Worm (Caenorhabditis elegans): Measurements from ENCODE around the gene nspb-5.

The nspb-5 gene

ce11 chrIV:6634789-6635188, 35.9 kb downstream of the nspb-5 start, which contains the start of gene metl-13:
metl-13 (plus strand) TSS chrIV:6635089.
- TF ChIP-seq odd-2 (tag; optimal IDR thresholded peaks at IDR 0.05) (no peak), ceh-48 (tag; optimal IDR thresholded peaks at IDR 0.05) (no peak), ama-1 (optimal IDR thresholded peaks at IDR 0.05) (no peak), nhr-232 (tag; optimal IDR thresholded peaks at IDR 0.05) (no peak), hlh-15 (tag; optimal IDR thresholded peaks at IDR 0.05) (no peak), ceh-18 (tag; optimal IDR thresholded peaks at IDR 0.05) (no peak), K02D7.2 (tag; optimal IDR thresholded peaks at IDR 0.05) (no peak), T23F11.4 (GFP tag; optimal IDR thresholded peaks at IDR 0.05) (no peak), zip-5 (tag; optimal IDR thresholded peaks at IDR 0.05) (no peak), fax-1 (tag; optimal IDR thresholded peaks at IDR 0.05) (no peak)

ce11 chrIV:6638256-6638655, 39.4 kb downstream of the nspb-5 start, which contains the start of gene C01B10.7:
C01B10.7 (plus strand) TSS chrIV:6638556.
- TF ChIP-seq C08G9.2 (tag; optimal IDR thresholded peaks at IDR 0.05) (no peak), dmd-4 (tag; optimal IDR thresholded peaks at IDR 0.05; ENCODE audit: borderline replicate concordance) (no peak), hlh-8 (tag; optimal IDR thresholded peaks at IDR 0.05) (no peak), ceh-48 (tag; optimal IDR thresholded peaks at IDR 0.05) (no peak), fkh-10 (GFP tag; optimal IDR thresholded peaks at IDR 0.05) (no peak), pha-2 (tag; optimal IDR thresholded peaks at IDR 0.05) (no peak), sox-2 (GFP tag; IDR thresholded peaks at IDR 0.05) (no peak), nhr-11 (tag; optimal IDR thresholded peaks at IDR 0.05) (no peak), pax-1 (tag; optimal IDR thresholded peaks at IDR 0.05) (no peak), ets-4 (tag; optimal IDR thresholded peaks at IDR 0.05) (no peak), K09A11.1 (tag; optimal IDR thresholded peaks at IDR 0.05; ENCODE audit: insufficient read depth) (no peak), ceh-24 (tag; optimal IDR thresholded peaks at IDR 0.05) (no peak), mec-3 (tag; optimal IDR thresholded peaks at IDR 0.05; ENCODE audit: borderline replicate concordance) (no peak), T23F11.4 (GFP tag; optimal IDR thresholded peaks at IDR 0.05) (no peak)

ce11 chrIV:6639880-6640279, 41.0 kb downstream of the nspb-5 start, which contains the start of gene C01B10.6:
C01B10.6 (plus strand) TSS chrIV:6640180.
- TF ChIP-seq unc-55 (GFP tag; optimal IDR thresholded peaks at IDR 0.05) (no peak), elt-2 (tag; optimal IDR thresholded peaks at IDR 0.05) (no peak), rnt-1 (tag; optimal IDR thresholded peaks at IDR 0.05) (no peak), tbx-7 (tag; optimal IDR thresholded peaks at IDR 0.05) (no peak), K02D7.2 (tag; optimal IDR thresholded peaks at IDR 0.05) (no peak), gmeb-2 (tag; optimal IDR thresholded peaks at IDR 0.05) (no peak), hlh-30 (tag; optimal IDR thresholded peaks at IDR 0.05; ENCODE audit: insufficient read depth) (no peak), fkh-6 (tag; optimal IDR thresholded peaks at IDR 0.05) (no peak), ceh-22 (tag; optimal IDR thresholded peaks at IDR 0.05) (no peak), pha-4 (tag; optimal IDR thresholded peaks at IDR 0.05) (no peak), fkh-10 (GFP tag; optimal IDR thresholded peaks at IDR 0.05) (no peak), C38D4.7 (GFP tag; optimal IDR thresholded peaks at IDR 0.05) (no peak), F13H6.1 (tag; optimal IDR thresholded peaks at IDR 0.05) (no peak), dve-1 (tag; optimal IDR thresholded peaks at IDR 0.05) (no peak), pag-3 (tag; optimal IDR thresholded peaks at IDR 0.05; ENCODE audit: borderline replicate concordance) (no peak)

- peak; percentile 58 for TF ChIP-seq ceh-6 (GFP tag; optimal IDR thresholded peaks at IDR 0.05)
- TF ChIP-seq rnt-1 (tag; optimal IDR thresholded peaks at IDR 0.05): peak; percentile 72
- no peak for TF ChIP-seq T23F11.4 (GFP tag; optimal IDR thresholded peaks at IDR 0.05)
- TF ChIP-seq lin-11 (tag; optimal IDR thresholded peaks at IDR 0.05): no peak
- peak; percentile 94 for TF ChIP-seq nfya-1 (tag; optimal IDR thresholded peaks at IDR 0.05)
- TF ChIP-seq ttx-3 (tag; optimal IDR thresholded peaks at IDR 0.05): no peak
- no peak for TF ChIP-seq nhr-11 (tag; optimal IDR thresholded peaks at IDR 0.05)
- no peak for TF ChIP-seq che-1 (tag; optimal IDR thresholded peaks at IDR 0.05)
- TF ChIP-seq pax-1 (tag; optimal IDR thresholded peaks at IDR 0.05): peak; percentile 9
- peak; percentile 98 for TF ChIP-seq hlh-30 (tag; optimal IDR thresholded peaks at IDR 0.05; ENCODE audit: insufficient read depth)
- no peak for TF ChIP-seq hlh-13 (GFP tag; optimal IDR thresholded peaks at IDR 0.05)
- TF ChIP-seq ceh-45 (GFP tag; IDR thresholded peaks at IDR 0.05): no peak
- TF ChIP-seq nhr-232 (tag; optimal IDR thresholded peaks at IDR 0.05): peak; percentile 11
- peak; percentile 94 for TF ChIP-seq ama-1 (optimal IDR thresholded peaks at IDR 0.05)
- peak; percentile 0 for TF ChIP-seq elt-2 (tag; optimal IDR thresholded peaks at IDR 0.05)
- peak; percentile 82 for TF ChIP-seq ceh-22 (tag; optimal IDR thresholded peaks at IDR 0.05)
- TF ChIP-seq eyg-1 (tag; optimal IDR thresholded peaks at IDR 0.05): peak; percentile 81
- TF ChIP-seq unc-3 (GFP tag; conservative IDR thresholded peaks at IDR 0.05): no peak
- no peak for TF ChIP-seq unc-3 (tag; optimal IDR thresholded peaks at IDR 0.05)
- no peak for TF ChIP-seq K02D7.2 (tag; optimal IDR thresholded peaks at IDR 0.05)
These were observed 47.2 kb downstream of the nspb-5 start, which contains the start of gene hil-7 for ce11 chrIV:6645867-6646655. hil-7 (plus strand) TSS chrIV:6646312.

Measured in whole organism, late embryonic.